Worm (Caenorhabditis elegans) whole organism, L4/young adult: ENCODE results near the gene tag-276.

ENCODE experiments used
- W03F9.2 ChIP-seq: fragments of 150-350 bp; optimal IDR thresholded peaks from 2 replicates; lab custom pipeline; 2014; ENCODE audit warnings: missing biosample characterization, missing genetic modification characterization
- dao-5 ChIP-seq: sonication (generic microtip); optimal IDR thresholded peaks from 2 replicates; lab custom pipeline; 2016; ENCODE audit warnings: missing genotype, missing genetic modification characterization, moderate library complexity, missing compliant biosample characterization
- him-1 ChIP-seq: sonication (generic microtip); optimal IDR thresholded peaks from 2 replicates; lab custom pipeline; 2016; ENCODE audit warnings: missing genotype, missing genetic modification reagents, missing genetic modification characterization, missing compliant biosample characterization

The tag-276 gene

ce11 chrII:12222524-12222923 is 26.4 kb downstream of the tag-276 start:
- TF ChIP-seq him-1 (tag; lab: Kevin White, UChicago) (peak; percentile 5), W03F9.2 (tag; lab: Kevin White, UChicago) (peak; percentile 20), dao-5 (tag; lab: Kevin White, UChicago) (peak; percentile 31)

- TF ChIP-seq dao-5 (tag; lab: Kevin White, UChicago) (no peak), him-1 (tag; lab: Kevin White, UChicago) (no peak), W03F9.2 (tag; lab: Kevin White, UChicago) (no peak)
These were observed 34.4 kb downstream of the tag-276 start for ce11 chrII:12214562-12214961.

ce11 chrII:12211652-12212245 is 37.2 kb downstream of the tag-276 start:
- TF ChIP-seq him-1 (tag; lab: Kevin White, UChicago): no peak

ce11 chrII:12208741-12209140 is 40.2 kb downstream of the tag-276 start:
- no peak for TF ChIP-seq dao-5 (tag; lab: Kevin White, UChicago)
- TF ChIP-seq W03F9.2 (tag; lab: Kevin White, UChicago): no peak
- no peak for TF ChIP-seq him-1 (tag; lab: Kevin White, UChicago)

- TF ChIP-seq him-1 (tag; lab: Kevin White, UChicago): no peak
- no peak for TF ChIP-seq dao-5 (tag; lab: Kevin White, UChicago)
- TF ChIP-seq W03F9.2 (tag; lab: Kevin White, UChicago): no peak
These were observed 44.3 kb downstream of the tag-276 start for ce11 chrII:12204617-12205016.

ce11 chrII:12202921-12203320 is 46.0 kb downstream of the tag-276 start, which contains the start of gene aqp-12:
TSS of gene aqp-12 (plus strand) at chrII:12203221.
- no peak for TF ChIP-seq dao-5 (tag; lab: Kevin White, UChicago)
- TF ChIP-seq W03F9.2 (tag; lab: Kevin White, UChicago): no peak
- no peak for TF ChIP-seq him-1 (tag; lab: Kevin White, UChicago)

ce11 chrII:12202281-12202680 is 46.7 kb downstream of the tag-276 start, which contains the start of gene trpp-5:
TSS of gene trpp-5 (minus strand) at chrII:12202381.
- TF ChIP-seq W03F9.2 (tag; lab: Kevin White, UChicago) (no peak), dao-5 (tag; lab: Kevin White, UChicago) (no peak), him-1 (tag; lab: Kevin White, UChicago) (no peak)

- TF ChIP-seq dao-5 (tag; lab: Kevin White, UChicago) (no peak), W03F9.2 (tag; lab: Kevin White, UChicago) (no peak), him-1 (tag; lab: Kevin White, UChicago) (no peak)
These were observed 48.9 kb downstream of the tag-276 start, which contains the start of gene polg-1 for ce11 chrII:12199912-12200637. TSS of gene polg-1 (minus strand) at chrII:12199962.

ce11 chrII:12199209-12199608 is 49.7 kb downstream of the tag-276 start:
- TF ChIP-seq W03F9.2 (tag; lab: Kevin White, UChicago): no peak
- TF ChIP-seq him-1 (tag; lab: Kevin White, UChicago): no peak
- no peak for TF ChIP-seq dao-5 (tag; lab: Kevin White, UChicago)
